Worm (Caenorhabditis elegans): Measurements from ENCODE around the gene F23B2.7.

ce11 chrIV:9100835-9101234 is 49.4 kb upstream of the F23B2.7 start:
- no peak for TF ChIP-seq nhr-10 (tag; optimal IDR thresholded peaks at IDR 0.05)
- no peak for TF ChIP-seq rbr-2 (tag; optimal IDR thresholded peaks at IDR 0.05)
- no peak for TF ChIP-seq F26F4.8 (GFP tag; conservative IDR thresholded peaks at IDR 0.05)
- no peak for TF ChIP-seq lin-39 (tag; optimal IDR thresholded peaks at IDR 0.05)
- TF ChIP-seq ceh-82 (tag; optimal IDR thresholded peaks at IDR 0.05), result no peak
- TF ChIP-seq ctbp-1 (GFP tag; IDR thresholded peaks at IDR 0.05), result no peak
- TF ChIP-seq Y75B8A.6 (GFP tag; IDR thresholded peaks at IDR 0.05), result no peak
- TF ChIP-seq nhr-76 (tag; optimal IDR thresholded peaks at IDR 0.05), result no peak
- no peak for TF ChIP-seq nhr-237 (tag; optimal IDR thresholded peaks at IDR 0.05)
- no peak for TF ChIP-seq ama-1 (optimal IDR thresholded peaks at IDR 0.05)
- peak in 1 of 2 experiments; percentile 99 for TF ChIP-seq unc-62 (GFP tag; optimal IDR thresholded peaks at IDR 0.05 in 1 of 2)
- TF ChIP-seq unc-62 (tag; optimal IDR thresholded peaks at IDR 0.05), result no peak
- no peak for TF ChIP-seq ztf-11 (tag; optimal IDR thresholded peaks at IDR 0.05)
- no peak for TF ChIP-seq D1046.2 (GFP tag; IDR thresholded peaks at IDR 0.05)
- TF ChIP-seq hlh-30 (tag; optimal IDR thresholded peaks at IDR 0.05; ENCODE audit: insufficient read depth), result no peak
